Fruit fly (Drosophila melanogaster): ENCODE data around the gene CG4896.
A peak's percentile ranks its signal among the peaks of the same experiment; 100 is the strongest.

DNA sequence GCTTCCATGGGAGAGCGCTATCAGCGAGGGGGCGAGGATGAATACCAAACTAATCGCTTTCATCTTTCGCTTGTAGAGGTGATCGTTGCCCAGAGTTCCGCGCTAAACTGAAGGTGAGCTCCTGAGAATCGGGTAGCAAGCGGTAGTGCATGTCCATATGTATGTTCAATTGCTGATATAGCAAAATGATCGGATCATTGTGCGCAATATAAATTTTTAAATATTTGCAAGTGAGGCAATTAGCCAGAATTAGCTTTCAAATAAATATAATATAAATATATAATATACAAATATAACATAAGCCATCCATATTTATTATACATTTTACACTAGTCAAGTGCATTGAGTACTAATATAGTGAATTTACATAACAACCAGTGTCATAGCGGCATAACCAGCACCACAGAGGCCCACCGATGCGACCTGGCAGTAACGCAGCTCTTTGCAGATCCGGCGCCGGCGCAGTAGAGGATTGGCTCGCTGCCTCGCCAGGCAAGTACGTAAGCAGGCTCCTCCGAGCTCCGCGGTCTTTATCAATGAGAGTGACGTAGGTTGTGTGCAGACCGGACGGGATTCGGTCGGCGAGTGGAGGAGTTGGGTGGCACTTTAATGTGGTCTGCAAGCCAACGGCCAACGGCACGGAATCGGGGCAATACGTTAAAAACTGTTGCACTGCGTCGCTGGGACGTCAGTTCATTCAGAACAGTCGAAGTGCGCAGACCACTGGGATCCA, 43.3 kb upstream of the CG4896 start, which contains the start of the genes Iris and CG4577:
- no peak for TF ChIP-seq CG33017 (tag; optimal IDR thresholded peaks at IDR 0.05)
- TF ChIP-seq pad (GFP tag; optimal IDR thresholded peaks at IDR 0.05), result no peak
- TF ChIP-seq CG7101 (tag; optimal IDR thresholded peaks at IDR 0.05), result peak; percentile 39
- no peak for TF ChIP-seq CG1620 (GFP tag; optimal IDR thresholded peaks at IDR 0.05)
- no peak for TF ChIP-seq CG12768 (GFP tag; optimal IDR thresholded peaks at IDR 0.05)
- no peak for TF ChIP-seq ovo (GFP tag; optimal IDR thresholded peaks at IDR 0.05)
- no peak for TF ChIP-seq Mnt (GFP tag; optimal IDR thresholded peaks at IDR 0.05)
- peak; percentile 96 for TF ChIP-seq tj (GFP tag; optimal IDR thresholded peaks at IDR 0.05)
- no peak for TF ChIP-seq kay (GFP tag; ENCODE audit: borderline replicate concordance)
